Fruit fly (Drosophila melanogaster) whole organism, prepupa: ENCODE results near the gene CG13293.
A peak's percentile ranks its signal among the peaks of the same experiment; 100 is the strongest.

ENCODE experiments used
- Blimp-1 ChIP-seq: fragments of 200-800 bp; sonication (Bioruptor generic); optimal IDR thresholded peaks from 3 replicates; lab custom pipeline; 2017; ENCODE audit warnings: missing biosample characterization, missing genetic modification characterization, mild to moderate bottlenecking, moderate library complexity, missing genetic modification reagents
- CG11294 ChIP-seq: fragments of 200-800 bp; sonication (Bioruptor generic); IDR thresholded peaks from 2 replicates; pipeline ENCODE4 v1.3.6; 2022; ENCODE audit warnings: missing biosample characterization, missing genetic modification characterization
- CG11762 ChIP-seq: fragments of 200-800 bp; sonication (Bioruptor generic); optimal IDR thresholded peaks from 3 replicates; lab custom pipeline; 2016; ENCODE audit warnings: missing biosample characterization, missing genetic modification characterization; ENCODE audit not compliant: insufficient read depth
- CG16779 ChIP-seq: fragments of 200-800 bp; sonication (Bioruptor generic); optimal IDR thresholded peaks from 3 replicates; lab custom pipeline; 2017; ENCODE audit warnings: missing biosample characterization, mild to moderate bottlenecking, missing genetic modification characterization
- CG31627 ChIP-seq: fragments of 200-800 bp; sonication (Bioruptor generic); optimal IDR thresholded peaks from 3 replicates; lab custom pipeline; 2016; ENCODE audit warnings: missing biosample characterization, missing genetic modification characterization
- CG6163 ChIP-seq: fragments of 200-800 bp; sonication (Bioruptor generic); IDR thresholded peaks from 3 replicates; pipeline ENCODE4 v1.3.6; 2022; ENCODE audit warnings: missing biosample characterization, missing genetic modification characterization
- Ets21C ChIP-seq: fragments of 200-800 bp; sonication (Bioruptor generic); optimal IDR thresholded peaks from 3 replicates; lab custom pipeline; 2016; ENCODE audit warnings: missing biosample characterization, missing genetic modification characterization
- OdsH ChIP-seq: fragments of 200-800 bp; sonication (Bioruptor generic); optimal IDR thresholded peaks from 3 replicates; lab custom pipeline; 2016; ENCODE audit warnings: missing biosample characterization, missing genetic modification characterization
- achi ChIP-seq: fragments of 200-800 bp; sonication (Bioruptor generic); optimal IDR thresholded peaks from 3 replicates; lab custom pipeline; 2016; ENCODE audit warnings: missing biosample characterization, missing genetic modification characterization
- lz ChIP-seq: fragments of 200-800 bp; sonication (Bioruptor generic); optimal IDR thresholded peaks from 3 replicates; lab custom pipeline; 2016; ENCODE audit warnings: missing biosample characterization, missing genetic modification characterization
- svp ChIP-seq: fragments of 200-800 bp; sonication (Bioruptor generic); peaks from one replicate; lab custom pipeline; 2016; ENCODE audit warnings: missing biosample characterization, missing genetic modification characterization

- TF ChIP-seq CG11294 (GFP tag; lab: Robert Waterston, UW) = no peak; the same call in 1 of the 2 replicates
- no peak for TF ChIP-seq Ets21C (GFP tag; lab: Kevin White, UChicago)
- TF ChIP-seq CG16779 = no peak
- TF ChIP-seq CG6163 = peak; percentile 25; the same call in 1 of the 3 replicates
- peak; percentile 45 for TF ChIP-seq achi (GFP tag; lab: Kevin White, UChicago)
- no peak for TF ChIP-seq CG31627 (GFP tag; lab: Kevin White, UChicago)
- peak; percentile 64 for TF ChIP-seq OdsH
- no peak for TF ChIP-seq Blimp-1 (GFP tag; lab: Kevin White, UChicago)
- no peak for TF ChIP-seq lz (GFP tag; lab: Kevin White, UChicago)
- TF ChIP-seq CG11762 (GFP tag; lab: Kevin White, UChicago) = no peak
- peak; percentile 38 for TF ChIP-seq svp (GFP tag; lab: Kevin White, UChicago)
Observed at dm6 chr3L:6084446-6084845, 1.8 kb downstream of the CG13293 start.
